Fruit fly (Drosophila melanogaster) whole organism: ENCODE measurements around the gene CG8051.

Source experiments
- CG8478 ChIP-seq: fragments of >200 bp; optimal IDR thresholded peaks from 2 replicates; lab custom pipeline; 2018; ENCODE audit warnings: inconsistent platforms
- Dll ChIP-seq: fragments of >200 bp; optimal IDR thresholded peaks from 2 replicates; lab custom pipeline; 2017
- EcR ChIP-seq, 2 experiments: fragments of >200 bp; optimal IDR thresholded peaks; 2 replicates each; lab custom pipeline; 2017; ENCODE audit warnings: missing biosample characterization in 2 of 2, missing genetic modification characterization in 2 of 2, missing genetic modification reagents in 2 of 2
- pan ChIP-seq: fragments of >200 bp; optimal IDR thresholded peaks from 2 replicates; lab custom pipeline; 2017
- psq ChIP-seq: fragments of >200 bp; optimal IDR thresholded peaks from 2 replicates; lab custom pipeline; 2017
- usp ChIP-seq: fragments of >200 bp; optimal IDR thresholded peaks from 2 replicates; lab custom pipeline; 2017; ENCODE audit warnings: missing biosample characterization, missing genetic modification characterization, mixed read lengths

The CG8051 gene

dm6 chrX:19305172-19305571, 2.6 kb downstream of the CG8051 start:
- TF ChIP-seq CG8478 (lab: Kevin White, UChicago) = no peak
- TF ChIP-seq EcR (GFP tag; optimal IDR thresholded peaks at IDR 0.05; lab: Kevin White, UChicago) = no peak
- no peak for TF ChIP-seq Dll (lab: Kevin White, UChicago)
- no peak for TF ChIP-seq usp (GFP tag; lab: Kevin White, UChicago)
- TF ChIP-seq psq (lab: Kevin White, UChicago) = no peak
- no peak for TF ChIP-seq pan (lab: Kevin White, UChicago)

DNA sequence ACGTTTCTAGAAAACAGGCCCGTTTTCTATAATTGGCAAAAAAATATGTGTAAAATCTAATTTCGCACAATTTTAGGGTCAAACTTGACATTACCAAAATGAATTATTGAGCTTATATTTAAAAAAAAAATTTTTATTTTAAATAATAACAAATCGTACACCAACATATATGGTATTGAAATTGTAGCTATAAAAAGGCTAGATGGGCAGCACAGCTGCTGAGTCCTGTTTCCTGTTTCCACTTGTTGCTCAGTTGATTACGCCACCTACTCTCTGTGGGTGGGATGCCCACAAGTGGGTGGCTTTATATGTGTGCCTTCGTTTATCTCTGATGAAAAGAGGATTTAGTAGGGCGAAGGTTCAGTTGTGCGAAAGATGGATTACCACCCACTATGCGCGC, 8.4 kb downstream of the CG8051 start:
- no peak for TF ChIP-seq Dll (lab: Kevin White, UChicago)
- TF ChIP-seq EcR (GFP tag; optimal IDR thresholded peaks at IDR 0.05; lab: Kevin White, UChicago) = no peak
- TF ChIP-seq CG8478 (lab: Kevin White, UChicago) = no peak
- TF ChIP-seq psq (lab: Kevin White, UChicago) = no peak
- TF ChIP-seq pan (lab: Kevin White, UChicago) = no peak
- TF ChIP-seq usp (GFP tag; lab: Kevin White, UChicago) = no peak

dm6 chrX:19298785-19299114, 9.0 kb downstream of the CG8051 start:
- TF ChIP-seq pan (lab: Kevin White, UChicago) = no peak
- no peak for TF ChIP-seq usp (GFP tag; lab: Kevin White, UChicago)
- TF ChIP-seq Dll (lab: Kevin White, UChicago) = no peak

DNA sequence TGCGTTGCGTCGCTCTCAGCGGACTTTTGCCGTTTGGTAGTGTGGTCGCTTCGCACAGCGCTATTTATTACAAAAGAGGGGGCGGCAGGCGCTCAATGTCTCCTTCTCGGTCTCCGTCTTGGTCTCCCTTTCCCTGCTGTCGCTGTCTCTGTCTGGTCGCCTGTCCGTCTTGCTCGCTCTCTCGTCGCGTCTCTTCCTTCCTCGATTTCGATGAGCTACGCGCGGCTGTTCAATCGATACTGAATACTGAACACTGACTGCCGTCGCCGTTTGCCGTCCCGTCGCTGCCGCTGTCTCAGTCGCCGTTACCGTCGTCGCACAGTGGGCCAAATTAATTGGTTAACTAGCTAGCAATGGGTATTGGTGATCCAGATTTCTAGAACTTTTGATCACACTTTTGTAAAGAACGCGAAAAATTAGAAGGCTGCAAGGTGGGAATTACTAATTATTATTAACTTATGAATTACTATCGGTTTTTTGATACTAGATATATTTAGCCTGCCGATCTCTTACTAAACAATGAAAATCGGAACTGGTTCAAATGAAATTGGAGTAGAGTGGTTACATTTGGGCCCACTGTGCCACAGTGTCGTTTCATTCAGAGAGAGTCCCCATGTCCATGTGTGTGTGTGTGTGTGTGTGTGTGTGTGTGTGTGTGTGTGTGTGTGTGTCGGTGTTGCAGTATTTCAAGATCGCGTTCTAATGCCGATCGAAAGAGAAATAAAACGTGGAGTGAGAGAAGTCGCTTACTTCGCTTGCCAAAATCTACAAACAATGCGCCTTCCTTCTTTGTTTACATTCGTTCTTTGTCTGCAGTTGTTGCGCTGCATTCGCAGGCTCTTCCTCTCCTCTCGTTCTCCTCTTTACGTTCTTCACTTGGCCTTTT, 9.6 kb downstream of the CG8051 start, which contains the start of gene CG8034:
Gene CG8034, minus strand, starts transcription at position 264 of the 886 bp plus-strand sequence.
- no peak for TF ChIP-seq EcR (GFP tag; optimal IDR thresholded peaks at IDR 0.05; lab: Kevin White, UChicago)
- TF ChIP-seq CG8478 (lab: Kevin White, UChicago) = no peak
- TF ChIP-seq usp (GFP tag; lab: Kevin White, UChicago) = no peak
- no peak for TF ChIP-seq pan (lab: Kevin White, UChicago)
- TF ChIP-seq psq (lab: Kevin White, UChicago) = no peak

DNA sequence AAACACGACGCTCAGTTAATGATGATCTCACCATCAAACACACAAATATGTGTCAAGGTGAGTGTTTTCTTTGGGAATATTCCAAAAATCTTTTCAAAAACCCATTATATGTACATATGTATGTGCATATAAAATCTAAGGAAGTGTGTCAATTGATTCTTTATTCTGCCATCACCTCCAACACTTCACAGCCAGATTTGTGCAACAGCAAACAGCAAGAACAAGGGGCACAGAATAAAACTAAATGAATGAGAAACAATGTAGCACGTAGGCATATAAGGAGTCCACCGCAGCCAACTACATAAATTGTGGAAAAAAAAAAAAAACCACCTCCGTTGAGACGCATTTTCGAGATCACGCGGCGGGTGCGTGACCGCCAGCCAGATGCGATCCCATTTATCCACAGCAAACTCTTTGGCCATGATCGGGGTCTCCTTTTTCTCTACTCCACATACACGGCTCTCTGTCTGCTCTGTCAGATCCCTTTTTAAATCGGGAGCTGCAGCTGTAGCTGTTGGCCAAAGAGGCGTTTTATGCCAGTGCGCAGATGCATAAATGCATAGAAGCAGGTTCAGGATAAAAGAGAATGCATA, 11.8 kb downstream of the CG8051 start:
- TF ChIP-seq EcR (GFP tag; optimal IDR thresholded peaks at IDR 0.05; lab: Kevin White, UChicago) (no peak), pan (lab: Kevin White, UChicago) (no peak), usp (GFP tag; lab: Kevin White, UChicago) (no peak), psq (lab: Kevin White, UChicago) (no peak), Dll (lab: Kevin White, UChicago) (no peak), CG8478 (lab: Kevin White, UChicago) (no peak)

- TF ChIP-seq psq (lab: Kevin White, UChicago) (no peak), CG8478 (lab: Kevin White, UChicago) (no peak), pan (lab: Kevin White, UChicago) (no peak), Dll (lab: Kevin White, UChicago) (no peak), usp (GFP tag; lab: Kevin White, UChicago) (no peak), EcR (GFP tag; optimal IDR thresholded peaks at IDR 0.05; lab: Kevin White, UChicago) (no peak)
Observed at dm6 chrX:19294953-19295352, 12.8 kb downstream of the CG8051 start.

dm6 chrX:19294030-19294429, 13.7 kb downstream of the CG8051 start:
- TF ChIP-seq CG8478 (lab: Kevin White, UChicago) = no peak
- no peak for TF ChIP-seq Dll (lab: Kevin White, UChicago)
- TF ChIP-seq pan (lab: Kevin White, UChicago) = no peak
- TF ChIP-seq EcR (GFP tag; optimal IDR thresholded peaks at IDR 0.05; lab: Kevin White, UChicago) = no peak
- TF ChIP-seq psq (lab: Kevin White, UChicago) = no peak
- TF ChIP-seq usp (GFP tag; lab: Kevin White, UChicago) = no peak

DNA sequence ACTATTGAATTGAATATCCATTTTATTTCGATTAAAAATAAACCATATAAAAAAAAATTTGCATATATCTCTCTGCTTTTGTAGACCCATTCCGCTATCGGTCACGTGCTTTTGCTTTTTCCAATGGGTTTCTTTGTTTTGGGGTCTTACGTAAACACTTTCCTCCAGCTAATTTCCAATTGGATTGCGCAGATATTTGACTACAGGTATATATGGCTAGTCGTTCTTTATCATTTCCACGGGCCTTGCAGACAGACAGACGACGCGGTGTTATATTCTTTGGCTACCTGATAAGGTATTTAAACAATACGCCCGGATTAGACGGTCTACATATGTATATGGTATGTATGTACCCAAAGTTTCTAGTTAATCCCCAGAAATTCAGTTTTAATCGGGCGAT, 14.4 kb downstream of the CG8051 start:
- no peak for TF ChIP-seq EcR (GFP tag; optimal IDR thresholded peaks at IDR 0.05; lab: Kevin White, UChicago)
- no peak for TF ChIP-seq Dll (lab: Kevin White, UChicago)
- no peak for TF ChIP-seq psq (lab: Kevin White, UChicago)
- TF ChIP-seq pan (lab: Kevin White, UChicago) = no peak
- TF ChIP-seq usp (GFP tag; lab: Kevin White, UChicago) = no peak
- no peak for TF ChIP-seq CG8478 (lab: Kevin White, UChicago)

DNA sequence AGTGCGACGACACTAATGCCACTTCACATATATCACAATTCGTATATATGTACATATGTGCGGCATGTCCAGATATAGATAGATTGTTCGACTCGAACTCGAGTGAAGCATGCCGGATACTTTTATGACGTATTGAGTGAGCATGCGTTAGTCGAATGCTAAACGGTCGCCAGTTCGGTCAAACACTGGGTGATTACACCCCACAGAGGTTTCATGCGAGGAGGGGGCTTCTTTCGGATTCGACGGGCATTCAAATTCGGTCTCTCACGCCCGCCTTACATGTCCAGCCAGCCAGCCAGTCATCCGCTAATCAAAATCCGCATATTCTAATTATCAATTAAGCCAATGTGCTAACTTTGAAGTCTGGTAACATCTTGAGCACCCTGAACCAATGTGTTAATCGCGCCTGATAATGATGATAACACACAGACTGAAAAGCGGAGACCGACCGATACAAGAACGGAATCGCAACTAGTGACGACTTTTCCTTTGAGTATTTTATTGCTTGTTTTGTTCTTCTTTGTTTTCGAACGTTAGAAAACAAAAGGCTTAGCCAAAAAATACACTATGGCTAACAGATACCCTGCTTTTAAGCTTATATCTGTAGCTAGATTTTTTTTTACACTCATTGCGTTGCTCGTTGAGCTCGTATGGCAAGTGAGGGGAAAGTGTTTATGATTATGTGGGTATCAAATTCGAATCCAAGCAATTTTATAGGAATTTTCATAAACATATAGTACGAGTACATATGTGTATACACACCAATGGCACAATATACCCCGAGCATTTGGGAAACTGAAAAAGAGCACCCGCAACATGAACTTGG, 15.7 kb downstream of the CG8051 start:
- TF ChIP-seq pan (lab: Kevin White, UChicago) (no peak), psq (lab: Kevin White, UChicago) (no peak), CG8478 (lab: Kevin White, UChicago) (no peak), Dll (lab: Kevin White, UChicago) (no peak), EcR (GFP tag; optimal IDR thresholded peaks at IDR 0.05; lab: Kevin White, UChicago) (no peak), usp (GFP tag; lab: Kevin White, UChicago) (no peak)

dm6 chrX:19289318-19289970, 18.3 kb downstream of the CG8051 start:
- TF ChIP-seq usp (GFP tag; lab: Kevin White, UChicago) (no peak), EcR (GFP tag; optimal IDR thresholded peaks at IDR 0.05; lab: Kevin White, UChicago) (no peak), CG8478 (lab: Kevin White, UChicago) (no peak), psq (lab: Kevin White, UChicago) (no peak), pan (lab: Kevin White, UChicago) (no peak), Dll (lab: Kevin White, UChicago) (no peak)
